Worm (Caenorhabditis elegans) whole organism, mixed stage, embryonic: ENCODE results near the gene srw-42.

Experiments
- bed-3 ChIP-seq: fragments of 200-800 bp; sonication (Bioruptor generic); optimal IDR thresholded peaks from 3 replicates; lab custom pipeline; 2018; ENCODE audit warnings: mild to moderate bottlenecking, missing genetic modification characterization, moderate library complexity, missing compliant biosample characterization
- elt-3 ChIP-seq: fragments of 150-350 bp; optimal IDR thresholded peaks from 2 replicates; lab custom pipeline; 2014; ENCODE audit warnings: missing biosample characterization, missing genetic modification characterization
- lin-13 ChIP-seq: fragments of 150-350 bp; optimal IDR thresholded peaks from 2 replicates; lab custom pipeline; 2014; ENCODE audit warnings: missing biosample characterization, missing genetic modification characterization
- nhr-76 ChIP-seq: sonication (generic microtip); optimal IDR thresholded peaks from 2 replicates; lab custom pipeline; 2017; ENCODE audit warnings: missing biosample characterization, missing genetic modification characterization
- sem-2 ChIP-seq: fragments of 200-800 bp; sonication (Bioruptor generic); optimal IDR thresholded peaks from 2 replicates; lab custom pipeline; 2018; ENCODE audit warnings: mild to moderate bottlenecking, missing genetic modification characterization, missing compliant biosample characterization
- snpc-4 ChIP-seq: fragments of 150-350 bp; optimal IDR thresholded peaks from 2 replicates; lab custom pipeline; 2014; ENCODE audit warnings: missing biosample characterization, missing genetic modification characterization
- unc-120 ChIP-seq: sonication (generic microtip); optimal IDR thresholded peaks from 2 replicates; lab custom pipeline; 2017; ENCODE audit warnings: missing genetic modification characterization, missing compliant biosample characterization; ENCODE audit not compliant: poor library complexity, severe bottlenecking
- unc-62 ChIP-seq: fragments of 150-350 bp; optimal IDR thresholded peaks from 2 replicates; lab custom pipeline; 2014; ENCODE audit warnings: missing biosample characterization, missing genetic modification reagents, missing genetic modification characterization
- ztf-11 ChIP-seq: fragments of 150-350 bp; optimal IDR thresholded peaks from 2 replicates; lab custom pipeline; 2014; ENCODE audit warnings: missing biosample characterization, missing genetic modification characterization

DNA sequence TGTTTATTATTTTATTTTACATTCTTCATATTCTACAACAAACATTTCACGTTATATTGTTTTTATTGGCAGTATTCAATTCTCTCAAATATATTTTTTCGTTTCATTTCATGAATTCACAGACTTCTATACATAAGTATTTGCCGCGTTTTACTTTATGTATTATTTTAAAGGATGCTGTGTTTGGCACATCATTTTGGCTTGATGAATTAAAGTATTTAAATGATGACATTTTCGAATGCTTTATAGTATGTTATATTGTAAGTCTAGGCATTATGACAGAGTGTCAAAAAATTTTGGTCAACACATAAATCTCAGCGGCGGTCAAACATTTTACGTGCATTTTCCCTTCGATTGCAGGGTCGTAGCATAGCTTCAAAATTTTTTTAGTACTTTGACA is 1.9 kb upstream of the srw-42 start:
- TF ChIP-seq unc-62 (GFP tag; lab: Kevin White, UChicago), result no peak
- TF ChIP-seq bed-3 (GFP tag; lab: Kevin White, UChicago), result no peak
- no peak for TF ChIP-seq snpc-4
- no peak for TF ChIP-seq elt-3 (tag; lab: Kevin White, UChicago)
- no peak for TF ChIP-seq nhr-76 (tag; lab: Kevin White, UChicago)
- no peak for TF ChIP-seq ztf-11
- TF ChIP-seq sem-2, result no peak
- TF ChIP-seq lin-13 (tag; lab: Kevin White, UChicago), result no peak
- no peak for TF ChIP-seq unc-120 (tag; lab: Kevin White, UChicago)
